Worm (Caenorhabditis elegans): ENCODE results near the gene F44A6.4.

ce11 chrX:10252781-10253180, 37.5 kb upstream of the F44A6.4 start, which contains the start of gene C14H10.2:
- TF ChIP-seq F49E8.2 (tag; optimal IDR thresholded peaks at IDR 0.05; ENCODE audit: borderline replicate concordance) (no peak), daf-16 (GFP tag; optimal IDR thresholded peaks at IDR 0.05) (no peak), daf-16 (tag; optimal IDR thresholded peaks at IDR 0.05) (no peak), dve-1 (tag; optimal IDR thresholded peaks at IDR 0.05; ENCODE audit: insufficient read depth) (no peak)
